Fruit fly (Drosophila melanogaster) whole organism, embryonic: ENCODE measurements around the gene CG17230.

Experiments used
- Adf1 ChIP-seq: fragments of 200-800 bp; sonication (Bioruptor generic); IDR thresholded peaks from 2 replicates; pipeline ENCODE4 v1.3.6; 2022; ENCODE audit warnings: missing biosample characterization, missing genetic modification characterization
- Awh ChIP-seq: fragments of 200-800 bp; sonication (Bioruptor generic); IDR thresholded peaks from 2 replicates; pipeline ENCODE4, ENCODE4 v1.3.6; 2022; ENCODE audit warnings: missing biosample characterization, missing genetic modification characterization
- B-H1 ChIP-seq: fragments of 200-800 bp; sonication (Bioruptor generic); IDR thresholded peaks from 3 replicates; pipeline ENCODE4 v1.3.6; 2022; ENCODE audit warnings: missing biosample characterization, missing genetic modification characterization
- CG10147 ChIP-seq: fragments of 200-800 bp; sonication (Bioruptor generic); optimal IDR thresholded peaks from 2 replicates; lab custom pipeline; 2019; ENCODE audit warnings: missing biosample characterization, mild to moderate bottlenecking, missing genetic modification characterization, moderate library complexity
- CG1602 ChIP-seq: fragments of 200-800 bp; sonication (Bioruptor generic); optimal IDR thresholded peaks from 3 replicates; lab custom pipeline; 2016; ENCODE audit warnings: missing biosample characterization, missing genetic modification characterization
- CG18476 ChIP-seq: fragments of 200-800 bp; sonication (Bioruptor generic); optimal IDR thresholded peaks from 2 replicates; lab custom pipeline; 2016; ENCODE audit warnings: missing biosample characterization, mild to moderate bottlenecking, missing genetic modification characterization
- CG2120 ChIP-seq: fragments of 200-800 bp; sonication (Bioruptor generic); optimal IDR thresholded peaks from 3 replicates; lab custom pipeline; 2016; ENCODE audit warnings: missing biosample characterization, missing genetic modification characterization
- CG2889 ChIP-seq: fragments of 200-800 bp; sonication (Bioruptor generic); IDR thresholded peaks from 3 replicates; pipeline ENCODE4 v1.3.6; 2022; ENCODE audit warnings: missing biosample characterization, missing genetic modification characterization
- CG3065 ChIP-seq: fragments of 200-800 bp; sonication (Bioruptor generic); optimal IDR thresholded peaks from 2 replicates; lab custom pipeline; 2016; ENCODE audit warnings: missing biosample characterization, missing genetic modification characterization
- CG31224 ChIP-seq: fragments of 200-800 bp; sonication (Bioruptor generic); IDR thresholded peaks from 2 replicates; pipeline ENCODE4 v1.3.6; 2022; ENCODE audit warnings: missing biosample characterization, missing genetic modification characterization
- CG32532 ChIP-seq: fragments of 200-800 bp; sonication (Bioruptor generic); IDR thresholded peaks from 2 replicates; pipeline ENCODE4 v1.3.6; 2022; ENCODE audit warnings: missing biosample characterization, missing genetic modification characterization
- CG32767 ChIP-seq: fragments of 200-800 bp; sonication (Bioruptor generic); IDR thresholded peaks from 2 replicates; pipeline ENCODE4 v1.3.6; 2022; ENCODE audit warnings: missing biosample characterization, missing genetic modification characterization
- CG3281 ChIP-seq: fragments of 200-800 bp; sonication (Bioruptor generic); optimal IDR thresholded peaks from 3 replicates; lab custom pipeline; 2017; ENCODE audit warnings: missing biosample characterization, mild to moderate bottlenecking, missing genetic modification characterization
- CG3995 ChIP-seq: fragments of 200-800 bp; sonication (Bioruptor generic); optimal IDR thresholded peaks from 3 replicates; lab custom pipeline; 2016; ENCODE audit warnings: missing biosample characterization, missing genetic modification characterization
- CG4328 ChIP-seq: fragments of 200-800 bp; sonication (Bioruptor generic); optimal IDR thresholded peaks from 3 replicates; lab custom pipeline; 2017; ENCODE audit warnings: missing biosample characterization, missing genetic modification reagents, missing genetic modification characterization
- CG43689 ChIP-seq: fragments of 200-800 bp; sonication (Bioruptor generic); IDR thresholded peaks from 2 replicates; pipeline ENCODE4 v1.3.6; 2022; ENCODE audit warnings: missing biosample characterization, missing genetic modification characterization
- CG4617 ChIP-seq: fragments of 200-800 bp; sonication (Bioruptor generic); optimal IDR thresholded peaks from 3 replicates; lab custom pipeline; 2016; ENCODE audit warnings: missing biosample characterization, missing genetic modification characterization, borderline replicate concordance
- CG6654 ChIP-seq: fragments of 200-800 bp; sonication (Bioruptor generic); optimal IDR thresholded peaks from 2 replicates; lab custom pipeline; 2017; ENCODE audit warnings: missing biosample characterization, mild to moderate bottlenecking, missing genetic modification characterization
- CG8944 ChIP-seq: fragments of 200-800 bp; sonication (Bioruptor generic); optimal IDR thresholded peaks from 3 replicates; lab custom pipeline; 2016; ENCODE audit warnings: missing biosample characterization, missing genetic modification characterization
- CG9609 ChIP-seq: fragments of 200-800 bp; sonication (Bioruptor generic); optimal IDR thresholded peaks from 3 replicates; lab custom pipeline; 2016; ENCODE audit warnings: missing biosample characterization, missing genetic modification characterization
- CHES-1-like ChIP-seq: fragments of 200-800 bp; sonication (Bioruptor generic); optimal IDR thresholded peaks from 2 replicates; lab custom pipeline; 2016; ENCODE audit warnings: missing biosample characterization, missing genetic modification characterization
- Chrac-16 ChIP-seq: fragments of 200-800 bp; sonication (Bioruptor generic); optimal IDR thresholded peaks from 3 replicates; lab custom pipeline; 2016; ENCODE audit warnings: missing biosample characterization, missing genetic modification characterization
- Dad ChIP-seq: fragments of 200-800 bp; sonication (Bioruptor generic); optimal IDR thresholded peaks from 3 replicates; lab custom pipeline; 2016; ENCODE audit warnings: missing biosample characterization, missing genetic modification characterization
- Dbx ChIP-seq: fragments of 200-800 bp; sonication (Bioruptor generic); IDR thresholded peaks from 3 replicates; pipeline ENCODE4 v1.3.6; 2022; ENCODE audit warnings: missing biosample characterization, missing genetic modification characterization
- Ets65A ChIP-seq: fragments of 200-800 bp; sonication (Bioruptor generic); peaks from one replicate; lab custom pipeline; 2016; ENCODE audit warnings: missing biosample characterization, missing genetic modification characterization
- HLH4C ChIP-seq: fragments of 200-800 bp; sonication (Bioruptor generic); IDR thresholded peaks from 3 replicates; pipeline ENCODE4 v1.3.6; 2022; ENCODE audit warnings: missing biosample characterization, missing genetic modification characterization; ENCODE audit not compliant: partially characterized antibody
- Hmx ChIP-seq: fragments of 200-800 bp; sonication (Bioruptor generic); optimal IDR thresholded peaks from 2 replicates; lab custom pipeline; 2016; ENCODE audit warnings: missing biosample characterization, missing genetic modification characterization
- Hr78 ChIP-seq, 2 experiments: fragments of 200-800 bp in 1 of 2; fragments of >200 bp in 1 of 2; sonication (Bioruptor generic) in 1 of 2; optimal IDR thresholded peaks; 2 replicates each; lab custom pipeline; 2017 to 2019; ENCODE audit warnings: missing biosample characterization in 2 of 2, missing genetic modification characterization in 2 of 2, mild to moderate bottlenecking in 1 of 2, moderate library complexity in 1 of 2
- MESR4 ChIP-seq: fragments of 200-800 bp; sonication (Bioruptor generic); optimal IDR thresholded peaks from 2 replicates; lab custom pipeline; 2018; ENCODE audit warnings: missing biosample characterization, mild to moderate bottlenecking, missing genetic modification characterization, moderate library complexity
- Myb ChIP-seq: fragments of 200-800 bp; sonication (Bioruptor generic); optimal IDR thresholded peaks from 2 replicates; lab custom pipeline; 2016; ENCODE audit warnings: missing biosample characterization, missing genetic modification characterization
- Rx ChIP-seq: fragments of 200-800 bp; sonication (Bioruptor generic); IDR thresholded peaks from 2 replicates; pipeline ENCODE4 v1.3.6; 2022; ENCODE audit warnings: missing biosample characterization, missing genetic modification characterization
- Sox102F ChIP-seq: fragments of 200-800 bp; sonication (Bioruptor generic); optimal IDR thresholded peaks from 2 replicates; lab custom pipeline; 2018; ENCODE audit warnings: missing biosample characterization, mild to moderate bottlenecking, missing genetic modification characterization, moderate library complexity
- aop ChIP-seq: fragments of 200-800 bp; sonication (Bioruptor generic); IDR thresholded peaks from 2 replicates; pipeline ENCODE4 v1.3.6; 2022; ENCODE audit warnings: missing biosample characterization, missing genetic modification characterization
- bbx ChIP-seq: fragments of 200-800 bp; sonication (Bioruptor generic); IDR thresholded peaks from 2 replicates; pipeline ENCODE4 v1.3.6; 2022; ENCODE audit warnings: missing biosample characterization, missing genetic modification characterization; ENCODE audit not compliant: partially characterized antibody
- crp ChIP-seq, 2 experiments: fragments of 200-800 bp; sonication (Bioruptor generic); optimal IDR thresholded peaks; 2 replicates in 1 of 2; 3 replicates in 1 of 2; lab custom pipeline; 2017; ENCODE audit warnings: missing biosample characterization in 2 of 2, missing genetic modification characterization in 2 of 2, mild to moderate bottlenecking in 1 of 2, moderate library complexity in 1 of 2
- da ChIP-seq: fragments of 200-800 bp; sonication (Bioruptor generic); optimal IDR thresholded peaks from 2 replicates; lab custom pipeline; 2016; ENCODE audit warnings: missing biosample characterization, missing genetic modification characterization
- danr ChIP-seq: fragments of 200-800 bp; sonication (Bioruptor generic); IDR thresholded peaks from 2 replicates; pipeline ENCODE4 v1.3.6; 2022; ENCODE audit warnings: missing biosample characterization, missing genetic modification characterization
- dmrt11E ChIP-seq: fragments of 200-800 bp; sonication (Bioruptor generic); optimal IDR thresholded peaks from 3 replicates; lab custom pipeline; 2018; ENCODE audit warnings: missing biosample characterization, mild to moderate bottlenecking, missing genetic modification characterization, moderate library complexity
- her ChIP-seq: fragments of 200-800 bp; sonication (Bioruptor generic); optimal IDR thresholded peaks from 2 replicates; lab custom pipeline; 2016; ENCODE audit warnings: missing biosample characterization, missing genetic modification characterization
- jumu ChIP-seq: fragments of 200-800 bp; sonication (Bioruptor generic); optimal IDR thresholded peaks from 3 replicates; lab custom pipeline; 2016; ENCODE audit warnings: missing biosample characterization, missing genetic modification characterization
- lilli ChIP-seq: fragments of 200-800 bp; sonication (Bioruptor generic); optimal IDR thresholded peaks from 3 replicates; lab custom pipeline; 2016; ENCODE audit warnings: missing biosample characterization, missing genetic modification characterization
- nerfin-2 ChIP-seq: fragments of 200-800 bp; sonication (Bioruptor generic); IDR thresholded peaks from 2 replicates; pipeline ENCODE4 v1.3.6; 2022; ENCODE audit warnings: missing biosample characterization, missing genetic modification characterization; ENCODE audit not compliant: partially characterized antibody
- nmo ChIP-seq: fragments of 200-800 bp; sonication (Bioruptor generic); optimal IDR thresholded peaks from 2 replicates; lab custom pipeline; 2018; ENCODE audit warnings: missing biosample characterization, mild to moderate bottlenecking, missing genetic modification characterization, moderate library complexity
- p53 ChIP-seq: fragments of 200-800 bp; sonication (Bioruptor generic); optimal IDR thresholded peaks from 2 replicates; lab custom pipeline; 2016; ENCODE audit warnings: missing biosample characterization, missing genetic modification characterization
- repo ChIP-seq: fragments of 200-800 bp; sonication (Bioruptor generic); optimal IDR thresholded peaks from 2 replicates; lab custom pipeline; 2016; ENCODE audit warnings: missing biosample characterization, missing genetic modification characterization
- shn ChIP-seq: fragments of 200-800 bp; sonication (Bioruptor generic); optimal IDR thresholded peaks from 3 replicates; lab custom pipeline; 2016; ENCODE audit warnings: missing biosample characterization, missing genetic modification characterization
- slbo ChIP-seq: fragments of 200-800 bp; sonication (Bioruptor generic); IDR thresholded peaks from 2 replicates; pipeline ENCODE4 v1.3.6; 2022; ENCODE audit warnings: missing biosample characterization, missing genetic modification characterization
- slou ChIP-seq: fragments of 200-800 bp; sonication (Bioruptor generic); optimal IDR thresholded peaks from 3 replicates; lab custom pipeline; 2016; ENCODE audit warnings: missing biosample characterization, missing genetic modification characterization
- so ChIP-seq: fragments of 200-800 bp; sonication (Bioruptor generic); IDR thresholded peaks from 3 replicates; pipeline ENCODE4 v1.3.6; 2022; ENCODE audit warnings: missing biosample characterization, missing genetic modification characterization
- tx ChIP-seq: fragments of 200-800 bp; sonication (Bioruptor generic); optimal IDR thresholded peaks from 2 replicates; lab custom pipeline; 2016; ENCODE audit warnings: missing biosample characterization, missing genetic modification characterization
- unc-4 ChIP-seq: fragments of 200-800 bp; sonication (Bioruptor generic); IDR thresholded peaks from 2 replicates; pipeline ENCODE4 v1.3.6; 2022; ENCODE audit warnings: missing biosample characterization, missing genetic modification characterization; ENCODE audit not compliant: partially characterized antibody
- wor ChIP-seq: fragments of 200-800 bp; sonication (Bioruptor generic); IDR thresholded peaks from 2 replicates; pipeline ENCODE4 v1.3.6; 2022; ENCODE audit warnings: missing biosample characterization, missing genetic modification characterization
- zfh1 ChIP-seq: fragments of 200-800 bp; sonication (Bioruptor generic); IDR thresholded peaks from 3 replicates; pipeline ENCODE4 v1.3.6; 2022; ENCODE audit warnings: missing biosample characterization, missing genetic modification characterization

The CG17230 gene

dm6 chr3R:11490269-11490668, 52.7 kb downstream of the CG17230 start (continued):
- TF ChIP-seq CG6654 (no peak), B-H1 (no peak), slbo (peak; percentile 31; the same call in 1 of the 2 replicates), Awh (GFP tag; lab: Robert Waterston, UW) (no peak), tx (GFP tag; lab: Kevin White, UChicago) (no peak), CG3995 (no peak), p53 (no peak), crp (GFP tag; optimal IDR thresholded peaks at IDR 0.05; lab: Kevin White, UChicago) (no peak), CG10147 (GFP tag; lab: Kevin White, UChicago) (peak; percentile 1), danr (no peak), so (GFP tag; lab: Robert Waterston, UW) (no peak), slou (GFP tag; lab: Kevin White, UChicago) (no peak), Hmx (GFP tag; lab: Kevin White, UChicago) (no peak), wor (no peak), Sox102F (GFP tag; lab: Kevin White, UChicago) (peak; percentile 33), Ets65A (GFP tag; lab: Kevin White, UChicago) (no peak), CG1602 (no peak), CG4328 (no peak), repo (GFP tag; lab: Kevin White, UChicago) (no peak), CG3281 (peak; percentile 7), jumu (GFP tag; lab: Kevin White, UChicago) (no peak), CG2120 (GFP tag; lab: Kevin White, UChicago) (no peak), CG9609 (no peak), unc-4 (GFP tag; lab: Robert Waterston, UW) (no peak), CG32532 (GFP tag; lab: Robert Waterston, UW) (0 out of 2 replicates have a peak, but pooled peaks have one; percentile 13), Chrac-16 (GFP tag; lab: Kevin White, UChicago) (no peak), Adf1 (GFP tag; lab: Robert Waterston, UW) (no peak), shn (GFP tag; lab: Kevin White, UChicago) (no peak), nmo (GFP tag; lab: Kevin White, UChicago) (peak; percentile 20), her (GFP tag; lab: Kevin White, UChicago) (no peak), aop (no peak), da (GFP tag; lab: Kevin White, UChicago) (no peak), CG18476 (no peak), CG32767 (no peak), zfh1 (GFP tag; lab: Robert Waterston, UW) (no peak), Myb (GFP tag; lab: Kevin White, UChicago) (no peak), CG8944 (GFP tag; lab: Kevin White, UChicago) (no peak), MESR4 (GFP tag; lab: Kevin White, UChicago) (no peak), Dbx (no peak), CG4617 (no peak), lilli (GFP tag; lab: Kevin White, UChicago) (no peak), dmrt11E (tag; lab: Kevin White, UChicago) (no peak), Rx (GFP tag; lab: Robert Waterston, UW) (no peak), bbx (no peak), CG31224 (GFP tag; lab: Robert Waterston, UW) (no peak), Dad (GFP tag; lab: Kevin White, UChicago) (no peak), CHES-1-like (GFP tag; lab: Kevin White, UChicago) (no peak), CG3065 (GFP tag; lab: Kevin White, UChicago) (no peak), nerfin-2 (GFP tag; lab: Robert Waterston, UW) (no peak), CG2889 (GFP tag; lab: Robert Waterston, UW) (no peak), Hr78 (GFP tag; optimal IDR thresholded peaks at IDR 0.05; lab: Kevin White, UChicago) (no peak), CG43689 (no peak), HLH4C (GFP tag; lab: Robert Waterston, UW) (no peak)
